Worm (Caenorhabditis elegans): ENCODE measurements around the gene C07H4.1.

DNA sequence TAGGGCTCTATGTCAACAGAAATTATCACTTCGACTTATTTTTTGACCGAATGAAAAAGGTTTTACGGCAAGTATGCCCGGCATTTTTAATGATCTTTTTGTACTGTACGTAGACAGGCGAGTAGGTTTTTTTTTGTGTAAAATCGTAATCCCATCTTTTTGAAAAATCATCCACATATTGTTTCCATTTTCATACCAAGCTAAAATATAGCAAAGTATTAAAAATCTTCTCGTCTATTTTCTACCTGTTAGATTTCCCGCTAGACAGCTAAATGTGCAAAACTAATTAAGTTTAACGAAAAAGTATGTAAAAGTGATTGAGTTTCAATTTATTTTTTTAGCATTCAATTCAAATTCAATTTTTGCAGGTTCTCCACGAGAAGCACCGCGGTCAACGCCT is 37.9 kb upstream of the C07H4.1 start, which contains the start of gene C16D2.1:
- no peak for TF ChIP-seq W03F9.2 (tag; optimal IDR thresholded peaks at IDR 0.05)
- TF ChIP-seq dao-5 (tag; optimal IDR thresholded peaks at IDR 0.05), result no peak
- TF ChIP-seq him-1 (tag; optimal IDR thresholded peaks at IDR 0.05), result no peak

All from whole organism, L4/young adult.